Fruit fly (Drosophila melanogaster): ENCODE data around the gene ush.
A peak's percentile ranks its signal among the peaks of the same experiment; 100 is the strongest.

The ush gene

DNA sequence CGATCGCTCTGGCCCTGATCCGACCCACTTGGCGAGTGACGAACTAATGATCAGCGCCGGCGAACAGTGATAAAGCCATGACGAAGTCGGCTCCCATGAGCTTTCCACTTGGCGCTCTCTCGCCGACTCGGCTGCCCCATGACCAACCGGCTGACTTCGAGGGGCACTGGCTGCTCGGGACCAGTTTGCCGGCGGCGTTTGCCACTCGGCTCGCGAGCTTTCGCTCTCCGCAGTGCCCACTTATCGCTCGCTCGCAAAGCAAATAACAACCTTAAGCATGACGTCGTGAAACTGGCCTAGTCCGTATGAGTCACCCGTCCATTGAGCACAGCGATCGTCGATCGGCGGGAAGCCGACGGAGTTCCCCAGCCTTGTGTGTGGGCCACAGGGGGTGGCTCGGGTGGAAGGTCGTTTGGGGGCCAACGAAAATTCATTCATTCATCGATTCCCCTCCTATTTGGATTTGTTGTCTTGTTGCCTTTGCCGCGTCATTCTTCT is 76.5 kb downstream of the ush start, which contains the start of gene Ets21C (continued):
- no peak for TF ChIP-seq Eip93F (GFP tag; optimal IDR thresholded peaks at IDR 0.05)
- TF ChIP-seq fd85E (GFP tag; optimal IDR thresholded peaks at IDR 0.05), result no peak
- peak; percentile 39 for TF ChIP-seq net (GFP tag; optimal IDR thresholded peaks at IDR 0.05)
- peak; percentile 62 for TF ChIP-seq CG1621 (tag; optimal IDR thresholded peaks at IDR 0.05)
- peak; percentile 57; the same call in 1 of the 3 replicates for TF ChIP-seq eg (GFP tag; IDR thresholded peaks at IDR 0.05)
- TF ChIP-seq Sox14 (GFP tag; optimal IDR thresholded peaks at IDR 0.05), result no peak
- TF ChIP-seq spab (GFP tag; optimal IDR thresholded peaks at IDR 0.05), result no peak
- peak; percentile 23 for TF ChIP-seq Hr39 (GFP tag; optimal IDR thresholded peaks at IDR 0.05)
- peak; percentile 23 for TF ChIP-seq achi (GFP tag; optimal IDR thresholded peaks at IDR 0.05)
- no peak for TF ChIP-seq cyc (GFP tag; optimal IDR thresholded peaks at IDR 0.05)
- no peak for TF ChIP-seq CG6792 (GFP tag; optimal IDR thresholded peaks at IDR 0.05)
- TF ChIP-seq Eip78C (GFP tag), result peak; percentile 82
- TF ChIP-seq Sox15 (GFP tag; optimal IDR thresholded peaks at IDR 0.05), result no peak
- no peak for TF ChIP-seq CG6276 (GFP tag; optimal IDR thresholded peaks at IDR 0.05)
- no peak for TF ChIP-seq CG3032 (tag; optimal IDR thresholded peaks at IDR 0.05)
- no peak for TF ChIP-seq fd59A (GFP tag; optimal IDR thresholded peaks at IDR 0.05)
- no peak for TF ChIP-seq CG8319 (GFP tag; optimal IDR thresholded peaks at IDR 0.05)
- no peak; the same call in 1 of the 2 replicates for TF ChIP-seq Gug (GFP tag; IDR thresholded peaks at IDR 0.05)
- no peak for TF ChIP-seq CG32006 (GFP tag; optimal IDR thresholded peaks at IDR 0.05)
- no peak for TF ChIP-seq vri (GFP tag; optimal IDR thresholded peaks at IDR 0.05)
- TF ChIP-seq CG6854 (GFP tag; optimal IDR thresholded peaks at IDR 0.05), result peak; percentile 92
- TF ChIP-seq CG8119 (GFP tag; IDR thresholded peaks at IDR 0.05), result peak; percentile 71; the same call in 2 of the 3 replicates
- TF ChIP-seq CG34406 (GFP tag; optimal IDR thresholded peaks at IDR 0.05), result no peak
- peak; percentile 66; the same call in 2 of the 3 replicates for TF ChIP-seq CG6163 (GFP tag; IDR thresholded peaks at IDR 0.05)
- no peak for TF ChIP-seq CG8632 (GFP tag; optimal IDR thresholded peaks at IDR 0.05)
- peak; percentile 19 for TF ChIP-seq dsx (GFP tag; optimal IDR thresholded peaks at IDR 0.05; ENCODE audit: poor library complexity, severe bottlenecking)
- TF ChIP-seq Sox102F (GFP tag; optimal IDR thresholded peaks at IDR 0.05), result no peak
- peak; percentile 79 for TF ChIP-seq CG16779 (tag; optimal IDR thresholded peaks at IDR 0.05)
- no peak for TF ChIP-seq Smox (GFP tag; optimal IDR thresholded peaks at IDR 0.05)
- peak; percentile 45 to 59 for TF ChIP-seq ss (GFP tag; optimal IDR thresholded peaks at IDR 0.05)
- no peak for TF ChIP-seq CG4318 (GFP tag; optimal IDR thresholded peaks at IDR 0.05)
- no peak for TF ChIP-seq CG7368 (GFP tag; optimal IDR thresholded peaks at IDR 0.05)
- no peak for TF ChIP-seq CG10631 (GFP tag; optimal IDR thresholded peaks at IDR 0.05)
- TF ChIP-seq Hr38 (GFP tag; optimal IDR thresholded peaks at IDR 0.05), result no peak
- TF ChIP-seq CG31627 (GFP tag; optimal IDR thresholded peaks at IDR 0.05), result no peak
- TF ChIP-seq CG9139 (GFP tag; optimal IDR thresholded peaks at IDR 0.05), result peak; percentile 64
- peak; percentile 21 for TF ChIP-seq topi (GFP tag; optimal IDR thresholded peaks at IDR 0.05)
- TF ChIP-seq svp (GFP tag), result peak; percentile 90
- TF ChIP-seq CG11294 (GFP tag; IDR thresholded peaks at IDR 0.05), result no peak
- TF ChIP-seq acj6 (GFP tag; optimal IDR thresholded peaks at IDR 0.05), result no peak
- TF ChIP-seq CG15336 (GFP tag; IDR thresholded peaks at IDR 0.05), result peak; percentile 63; the same call in 1 of the 2 replicates

DNA sequence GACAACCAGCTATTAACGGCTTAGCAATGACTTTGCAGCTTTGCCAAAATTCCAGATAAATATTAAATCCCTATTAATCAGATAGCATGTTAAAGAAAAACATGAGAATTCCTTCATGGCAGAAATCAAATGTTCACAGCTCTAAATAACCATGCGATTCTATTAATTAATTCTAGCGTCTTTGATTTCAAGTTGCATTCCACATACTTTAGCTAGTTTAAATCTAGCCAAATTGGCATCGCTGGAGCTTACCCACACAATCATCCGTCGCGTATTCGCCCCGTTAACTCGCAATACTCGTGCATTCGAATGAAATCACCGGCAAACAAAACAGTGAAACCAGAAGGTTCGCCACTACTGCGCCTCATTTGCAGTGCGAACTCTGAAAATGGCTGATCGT is 83.3 kb downstream of the ush start, which contains the start of gene Tspo:
Gene Tspo (plus strand): TSS at position 302 of the 400 bp plus-strand sequence.
- TF ChIP-seq CG6792 (GFP tag; optimal IDR thresholded peaks at IDR 0.05) (no peak), CG7368 (GFP tag; optimal IDR thresholded peaks at IDR 0.05) (no peak), CG4318 (GFP tag; optimal IDR thresholded peaks at IDR 0.05) (no peak), Ets21C (GFP tag; optimal IDR thresholded peaks at IDR 0.05) (no peak), OdsH (GFP tag; optimal IDR thresholded peaks at IDR 0.05) (no peak), ss (GFP tag; optimal IDR thresholded peaks at IDR 0.05) (peak; percentile 28 to 58), CG11902 (GFP tag; optimal IDR thresholded peaks at IDR 0.05) (no peak), CG1621 (tag; optimal IDR thresholded peaks at IDR 0.05) (peak; percentile 63), spab (GFP tag; optimal IDR thresholded peaks at IDR 0.05) (no peak), dsx (GFP tag; optimal IDR thresholded peaks at IDR 0.05; ENCODE audit: poor library complexity, severe bottlenecking) (no peak), Hr38 (GFP tag; optimal IDR thresholded peaks at IDR 0.05) (no peak), Met (GFP tag; optimal IDR thresholded peaks at IDR 0.05) (no peak), CG31627 (GFP tag; optimal IDR thresholded peaks at IDR 0.05) (no peak), Smox (GFP tag; optimal IDR thresholded peaks at IDR 0.05) (no peak), svp (GFP tag) (peak; percentile 71), Sox14 (GFP tag; optimal IDR thresholded peaks at IDR 0.05) (peak; percentile 4), Eip78C (GFP tag) (peak; percentile 65)
